Worm (Caenorhabditis elegans) whole organism, dauer: Measurements from ENCODE around the gene R07B1.9.

ENCODE experiments used
- unc-62 ChIP-seq: sonication (generic microtip); optimal IDR thresholded peaks from 2 replicates; lab custom pipeline; 2017; ENCODE audit warnings: missing biosample characterization, missing genetic modification reagents, missing genetic modification characterization

R07B1.9 gene

DNA sequence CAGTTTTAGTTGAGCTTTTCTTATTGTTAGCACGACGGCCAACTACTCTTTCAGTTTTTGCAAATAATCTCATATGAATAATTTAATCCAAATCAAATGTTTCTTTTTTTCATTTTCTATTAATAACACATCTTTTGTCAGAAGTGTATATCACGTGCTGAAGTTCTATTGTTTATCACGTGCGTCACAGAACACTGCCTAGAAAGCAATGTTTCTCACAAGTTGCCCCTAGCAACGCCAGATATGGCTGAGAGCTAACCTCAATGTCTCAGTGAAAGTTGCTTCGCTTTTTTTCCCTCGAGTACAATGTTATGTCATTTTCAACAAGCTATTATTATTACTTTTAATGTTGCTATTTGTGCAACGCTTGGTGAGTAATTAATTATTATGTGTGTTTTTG, 50.8 kb downstream of the R07B1.9 start:
- TF ChIP-seq unc-62, result no peak
